Fruit fly (Drosophila melanogaster) whole organism, adult: Measurements from ENCODE around the gene Sas-4.
A peak's percentile ranks its signal among the peaks of the same experiment; 100 is the strongest.

Source experiments
- CG11617 ChIP-seq: fragments of 200-800 bp; sonication (Bioruptor generic); optimal IDR thresholded peaks from 2 replicates; lab custom pipeline; 2017; ENCODE audit warnings: mild to moderate bottlenecking, missing biosample characterization, missing genetic modification reagents, missing genetic modification characterization
- CG12768 ChIP-seq: fragments of 200-800 bp; sonication (Bioruptor generic); optimal IDR thresholded peaks from 2 replicates; lab custom pipeline; 2017; ENCODE audit warnings: missing biosample characterization, missing genetic modification characterization, mild to moderate bottlenecking, moderate library complexity, missing genetic modification reagents
- CG14711 ChIP-seq: fragments of 200-800 bp; sonication (Bioruptor generic); optimal IDR thresholded peaks from 2 replicates; lab custom pipeline; 2018; ENCODE audit warnings: missing biosample characterization, mild to moderate bottlenecking, missing genetic modification characterization, moderate library complexity
- CG1620 ChIP-seq: fragments of 200-800 bp; sonication (Bioruptor generic); optimal IDR thresholded peaks from 2 replicates; lab custom pipeline; 2016; ENCODE audit warnings: missing biosample characterization, missing genetic modification characterization
- CG33017 ChIP-seq: fragments of 200-800 bp; sonication (Bioruptor generic); optimal IDR thresholded peaks from 2 replicates; lab custom pipeline; 2018; ENCODE audit warnings: missing biosample characterization, mild to moderate bottlenecking, missing genetic modification characterization, moderate library complexity
- CG5204 ChIP-seq: fragments of 200-800 bp; sonication (Bioruptor generic); optimal IDR thresholded peaks from 2 replicates; lab custom pipeline; 2016; ENCODE audit warnings: missing biosample characterization, missing genetic modification characterization
- CG7045 ChIP-seq: fragments of 200-800 bp; sonication (Bioruptor generic); optimal IDR thresholded peaks from 2 replicates; lab custom pipeline; 2017; ENCODE audit warnings: missing biosample characterization, mild to moderate bottlenecking, missing genetic modification characterization
- CG7101 ChIP-seq: fragments of 200-800 bp; sonication (Bioruptor generic); optimal IDR thresholded peaks from 2 replicates; lab custom pipeline; 2018; ENCODE audit warnings: missing biosample characterization, mild to moderate bottlenecking, missing genetic modification characterization, moderate library complexity
- Clk ChIP-seq: fragments of 200-800 bp; sonication (Bioruptor generic); optimal IDR thresholded peaks from 2 replicates; lab custom pipeline; 2017; ENCODE audit warnings: missing biosample characterization, missing genetic modification characterization
- Crg-1 ChIP-seq: fragments of 200-800 bp; sonication (Bioruptor generic); optimal IDR thresholded peaks from 2 replicates; lab custom pipeline; 2016; ENCODE audit warnings: missing biosample characterization, missing genetic modification characterization
- Mnt ChIP-seq: fragments of 200-800 bp; sonication (Bioruptor generic); optimal IDR thresholded peaks from 2 replicates; lab custom pipeline; 2016; ENCODE audit warnings: missing biosample characterization, mild to moderate bottlenecking, missing genetic modification characterization
- bab1 ChIP-seq: fragments of 200-800 bp; sonication (Bioruptor generic); optimal IDR thresholded peaks from 3 replicates; lab custom pipeline; 2019; ENCODE audit warnings: missing biosample characterization, mild to moderate bottlenecking, missing genetic modification characterization, moderate library complexity
- cic ChIP-seq: fragments of 200-800 bp; sonication (Bioruptor generic); optimal IDR thresholded peaks from 2 replicates; lab custom pipeline; 2017; ENCODE audit warnings: missing biosample characterization, mild to moderate bottlenecking, missing genetic modification characterization, moderate library complexity
- cnc ChIP-seq, 2 experiments: fragments of >200 bp; optimal IDR thresholded peaks; 2 replicates each; lab custom pipeline; 2017
- kay ChIP-seq: fragments of 200-800 bp; sonication (Bioruptor generic); peaks from one replicate; lab custom pipeline; 2016; ENCODE audit warnings: missing biosample characterization, missing genetic modification characterization, borderline replicate concordance
- ovo ChIP-seq: fragments of 200-800 bp; sonication (Bioruptor generic); optimal IDR thresholded peaks from 2 replicates; lab custom pipeline; 2016; ENCODE audit warnings: missing biosample characterization, missing genetic modification characterization
- pad ChIP-seq: fragments of 200-800 bp; sonication (Bioruptor generic); optimal IDR thresholded peaks from 3 replicates; lab custom pipeline; 2017; ENCODE audit warnings: missing biosample characterization, missing genetic modification characterization, mild to moderate bottlenecking, moderate library complexity, missing genetic modification reagents
- tj ChIP-seq: fragments of 200-800 bp; sonication (Bioruptor generic); optimal IDR thresholded peaks from 3 replicates; lab custom pipeline; 2017; ENCODE audit warnings: missing biosample characterization, mild to moderate bottlenecking, missing genetic modification characterization, moderate library complexity
- toe ChIP-seq: fragments of 200-800 bp; sonication (Bioruptor generic); optimal IDR thresholded peaks from 2 replicates; lab custom pipeline; 2016; ENCODE audit warnings: missing biosample characterization, missing genetic modification characterization

The Sas-4 gene

DNA sequence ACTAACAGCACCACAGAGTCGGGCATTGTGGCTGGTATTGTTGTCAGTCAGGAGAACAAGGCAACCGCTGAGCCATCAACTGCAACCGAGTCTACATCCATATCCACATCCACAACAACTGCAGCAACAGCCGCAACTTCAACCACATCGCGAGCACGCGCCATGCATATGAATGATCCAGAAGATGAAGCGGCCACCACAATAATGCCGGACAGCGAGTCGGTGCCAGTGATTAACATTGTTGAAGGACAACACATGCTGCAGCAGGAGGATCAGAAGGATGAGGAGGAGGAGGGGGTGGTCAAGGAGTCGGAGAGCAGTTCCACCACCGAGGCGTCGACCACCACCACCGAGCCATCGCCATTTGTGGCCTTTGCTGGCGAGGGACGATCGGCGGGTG lies 23.6 kb downstream of the Sas-4 start:
- TF ChIP-seq toe (GFP tag; lab: Kevin White, UChicago) (no peak), kay (no peak), cic (GFP tag; lab: Kevin White, UChicago) (no peak), CG12768 (no peak), pad (GFP tag; lab: Kevin White, UChicago) (no peak), CG7045 (no peak), CG5204 (GFP tag; lab: Kevin White, UChicago) (no peak), CG1620 (GFP tag; lab: Kevin White, UChicago) (no peak)

DNA sequence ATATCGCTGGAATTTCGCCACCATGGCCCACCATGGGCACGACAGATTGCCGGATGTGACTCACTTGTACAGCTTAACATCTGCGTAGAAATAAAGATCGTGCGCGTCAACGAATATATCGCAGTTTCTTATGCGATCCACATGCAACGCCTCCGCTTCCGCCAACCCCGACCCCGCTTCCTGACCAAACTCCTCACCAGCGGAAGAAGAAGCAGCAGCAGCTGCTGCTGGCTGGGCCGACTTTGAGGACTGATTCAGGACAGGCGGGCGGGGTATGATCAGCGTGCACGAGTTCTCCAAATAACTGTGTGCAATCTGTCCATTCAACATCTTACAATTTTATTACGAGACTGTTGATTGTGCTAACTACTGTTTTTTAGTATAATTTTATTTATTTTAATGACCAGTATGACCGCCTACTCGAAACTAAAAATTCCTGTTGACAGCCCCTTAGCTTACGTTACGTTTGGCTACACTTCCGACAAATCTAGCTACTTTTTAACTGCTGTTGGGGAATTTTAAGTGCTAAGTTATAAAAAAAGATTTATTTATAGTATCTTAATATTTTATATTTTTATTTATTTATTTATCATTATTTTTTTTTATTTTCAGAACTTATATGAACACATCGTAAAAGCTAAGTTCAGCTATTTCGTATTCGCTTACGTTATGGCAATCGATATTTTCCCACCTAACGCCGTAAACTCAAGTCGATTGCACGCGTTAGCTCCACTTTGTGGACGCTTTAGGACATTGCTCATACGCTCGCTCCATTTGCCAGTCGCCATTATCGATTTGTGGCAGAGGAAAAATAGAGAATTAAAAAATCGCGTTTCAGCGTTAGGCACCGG lies 35.3 kb downstream of the Sas-4 start, which contains the start of the genes CG10055 and lap:
CG10055 (minus strand) TSS at position 432 of the 851 bp plus-strand sequence.
lap (plus strand) TSS at position 753 of the 851 bp plus-strand sequence.
- peak; percentile 11 for TF ChIP-seq Mnt (GFP tag; lab: Kevin White, UChicago)
- no peak for TF ChIP-seq cic (GFP tag; lab: Kevin White, UChicago)

DNA sequence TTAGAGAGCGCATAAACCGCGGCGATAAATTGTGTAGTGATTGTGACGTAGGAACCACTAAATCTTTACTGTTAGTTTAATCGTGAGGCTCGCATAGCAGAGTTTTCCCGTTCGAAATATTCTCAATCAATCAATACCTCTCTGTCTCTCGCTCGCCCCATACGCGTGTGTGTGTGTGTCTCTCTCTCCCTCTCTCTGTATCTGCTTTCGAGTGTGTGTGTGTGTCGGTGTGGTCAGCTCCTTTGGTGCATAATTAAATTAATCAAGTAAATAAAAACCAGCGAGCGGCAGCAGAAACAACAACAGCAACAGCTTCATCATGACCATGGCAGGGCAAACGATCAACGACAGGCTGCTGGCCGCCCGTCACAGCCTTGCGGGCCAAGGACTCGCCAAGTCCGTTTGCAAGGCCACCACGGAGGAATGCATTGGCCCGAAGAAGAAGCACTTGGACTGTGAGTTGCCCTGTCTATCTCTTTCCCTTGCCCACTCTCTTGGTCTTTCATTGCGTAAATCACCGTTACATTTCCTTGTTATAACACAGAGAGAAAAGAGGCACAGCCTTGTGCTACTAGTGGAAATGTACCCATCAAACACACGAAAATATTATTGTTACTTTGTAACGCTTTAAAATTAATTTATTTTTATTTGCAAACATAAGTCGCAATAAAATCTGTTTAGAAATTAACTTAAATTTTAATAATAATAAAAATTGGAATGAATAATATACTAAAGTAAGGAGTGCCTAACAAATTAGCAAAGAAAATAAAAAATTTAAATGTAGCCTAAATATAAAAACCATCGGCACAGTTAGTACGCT lies 36.1 kb downstream of the Sas-4 start:
- TF ChIP-seq Crg-1 (GFP tag; lab: Kevin White, UChicago) (no peak), cic (GFP tag; lab: Kevin White, UChicago) (no peak), toe (GFP tag; lab: Kevin White, UChicago) (no peak), ovo (GFP tag; lab: Kevin White, UChicago) (peak; percentile 19), pad (GFP tag; lab: Kevin White, UChicago) (no peak), bab1 (GFP tag; lab: Kevin White, UChicago) (peak; percentile 3), CG11617 (GFP tag; lab: Kevin White, UChicago) (no peak), CG12768 (no peak), CG7045 (no peak)

DNA sequence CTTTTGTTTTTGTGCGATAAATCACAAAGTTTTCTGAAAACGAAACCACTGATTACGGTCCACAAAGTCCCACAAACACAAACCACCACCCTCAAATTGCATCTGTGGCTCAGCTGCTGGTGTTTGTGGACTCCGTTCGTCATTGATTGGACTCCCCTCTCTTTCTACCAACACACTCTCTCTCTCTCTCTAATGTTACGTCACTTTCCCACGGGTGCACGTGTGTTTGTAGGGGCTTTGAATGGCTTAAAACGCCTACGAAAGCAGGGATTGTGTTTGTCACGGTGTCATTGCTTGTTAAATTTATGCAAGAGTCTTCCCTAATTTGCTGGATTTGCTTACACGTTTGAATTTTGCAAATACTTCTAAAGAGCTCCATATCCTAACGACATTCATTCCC lies 36.8 kb downstream of the Sas-4 start:
- TF ChIP-seq tj (GFP tag; lab: Kevin White, UChicago) (peak; percentile 70), CG1620 (GFP tag; lab: Kevin White, UChicago) (no peak), CG11617 (GFP tag; lab: Kevin White, UChicago) (no peak), pad (GFP tag; lab: Kevin White, UChicago) (no peak)

DNA sequence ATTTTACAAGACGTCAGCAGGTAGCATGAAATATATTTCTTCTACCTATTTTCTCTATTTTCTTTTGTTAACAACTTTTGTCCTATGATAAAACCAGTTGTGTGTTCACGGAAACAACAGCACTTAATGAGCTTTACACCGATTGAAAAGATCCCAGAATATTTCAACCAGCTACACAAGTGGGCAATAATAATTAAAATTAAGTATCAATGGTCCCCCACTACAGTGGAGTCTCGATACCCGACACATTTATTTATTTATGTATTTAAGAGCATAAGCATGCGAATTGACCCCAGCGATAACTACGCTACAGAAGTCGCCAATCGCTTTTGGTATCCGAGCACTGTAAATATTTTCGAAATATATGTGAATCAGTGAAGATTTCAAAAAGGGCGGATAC lies 37.5 kb downstream of the Sas-4 start:
- TF ChIP-seq kay (peak; percentile 67), CG7101 (tag; lab: Kevin White, UChicago) (no peak)

DNA sequence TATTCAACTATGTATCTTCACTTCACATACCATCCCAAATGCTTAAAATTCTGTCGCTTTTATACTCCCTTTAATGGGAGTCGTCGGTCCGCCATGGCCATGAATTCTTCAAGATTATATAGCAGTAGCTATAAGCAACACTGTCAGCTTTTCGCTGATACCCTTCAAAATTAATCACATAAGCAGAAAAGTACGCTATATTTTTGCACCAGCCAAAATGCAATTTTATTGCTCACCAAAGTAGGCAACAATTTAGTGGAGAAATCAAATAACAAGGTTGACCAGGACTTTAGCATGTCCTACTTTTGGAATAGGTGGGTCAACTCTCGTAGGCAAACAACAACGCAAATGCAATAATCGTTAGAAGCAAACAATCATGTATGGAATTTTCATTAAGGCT lies 48.7 kb downstream of the Sas-4 start:
- TF ChIP-seq CG33017 (tag; lab: Kevin White, UChicago): no peak
- TF ChIP-seq pad (GFP tag; lab: Kevin White, UChicago): no peak
- TF ChIP-seq ovo (GFP tag; lab: Kevin White, UChicago): no peak
- no peak for TF ChIP-seq CG12768
- no peak for TF ChIP-seq CG5204 (GFP tag; lab: Kevin White, UChicago)
- no peak for TF ChIP-seq CG14711 (tag; lab: Kevin White, UChicago)
- no peak for TF ChIP-seq toe (GFP tag; lab: Kevin White, UChicago)
- no peak for TF ChIP-seq cnc (optimal IDR thresholded peaks at IDR 0.05; lab: Kevin White, UChicago)
- TF ChIP-seq tj (GFP tag; lab: Kevin White, UChicago): peak; percentile 5
- peak; percentile 52 for TF ChIP-seq kay
- TF ChIP-seq Crg-1 (GFP tag; lab: Kevin White, UChicago): no peak
- no peak for TF ChIP-seq CG7101 (tag; lab: Kevin White, UChicago)
- TF ChIP-seq CG11617 (GFP tag; lab: Kevin White, UChicago): no peak
- peak; percentile 31 for TF ChIP-seq bab1 (GFP tag; lab: Kevin White, UChicago)
- no peak for TF ChIP-seq Clk (GFP tag; lab: Kevin White, UChicago)

DNA sequence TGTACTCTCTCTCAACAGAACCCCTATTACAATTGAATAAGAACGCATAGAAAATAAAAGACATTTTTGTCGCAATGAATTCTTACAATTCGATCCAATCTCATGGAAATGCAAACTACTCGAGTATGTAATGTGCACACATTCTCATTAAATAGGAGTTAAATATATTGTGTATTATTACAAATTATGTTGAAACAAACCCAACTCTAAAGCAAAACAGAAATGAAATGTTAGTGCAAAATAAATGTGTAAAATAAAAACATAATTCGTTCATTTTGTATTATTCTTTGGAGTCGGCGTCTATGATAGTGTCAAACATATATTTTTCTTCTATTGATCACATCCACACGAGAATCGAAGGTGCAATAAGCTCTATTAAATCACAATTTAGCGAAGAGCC lies 49.5 kb downstream of the Sas-4 start, which contains the start of gene CG14609:
CG14609 (plus strand) TSS at position 301 of the 400 bp plus-strand sequence.
- TF ChIP-seq Crg-1 (GFP tag; lab: Kevin White, UChicago) (no peak), CG12768 (no peak), Clk (GFP tag; lab: Kevin White, UChicago) (no peak)
